Worm (Caenorhabditis elegans): ENCODE data around the gene C41H7.2.

ce11 chrII:2984383-2984782 is 30.2 kb upstream of the C41H7.2 start:
- TF ChIP-seq unc-62 (GFP tag; optimal IDR thresholded peaks at IDR 0.05 in 1 of 2) (no peak), unc-62 (tag; optimal IDR thresholded peaks at IDR 0.05) (no peak), ama-1 (optimal IDR thresholded peaks at IDR 0.05) (no peak), nhr-25 (tag; optimal IDR thresholded peaks at IDR 0.05; ENCODE audit: borderline replicate concordance, insufficient read depth) (no peak)

Measured in whole organism, L4 larva.